Fruit fly (Drosophila melanogaster): ENCODE measurements around the gene CG46270.

dm6 chr3R:10434489-10434888, 6.3 kb upstream of the CG46270 start, which contains the start of gene Cyp12e1:
- peak; percentile 84 for TF ChIP-seq kay (GFP tag; ENCODE audit: borderline replicate concordance)
- TF ChIP-seq CG11617 (GFP tag; optimal IDR thresholded peaks at IDR 0.05), result no peak
- TF ChIP-seq ovo (GFP tag; optimal IDR thresholded peaks at IDR 0.05), result no peak
- no peak for TF ChIP-seq CG1620 (GFP tag; optimal IDR thresholded peaks at IDR 0.05)
- TF ChIP-seq bab1 (GFP tag; optimal IDR thresholded peaks at IDR 0.05), result no peak
- no peak for TF ChIP-seq CG33017 (tag; optimal IDR thresholded peaks at IDR 0.05)
- no peak for TF ChIP-seq CG7101 (tag; optimal IDR thresholded peaks at IDR 0.05)
- no peak for TF ChIP-seq CG7045 (GFP tag; optimal IDR thresholded peaks at IDR 0.05)
- TF ChIP-seq cnc (optimal IDR thresholded peaks at IDR 0.05), result no peak
- TF ChIP-seq Crg-1 (GFP tag; optimal IDR thresholded peaks at IDR 0.05), result no peak
- TF ChIP-seq CG5204 (GFP tag; optimal IDR thresholded peaks at IDR 0.05), result no peak

Measured in whole organism, adult.